Worm (Caenorhabditis elegans): ENCODE data around the gene ugt-60.

The ugt-60 gene

DNA sequence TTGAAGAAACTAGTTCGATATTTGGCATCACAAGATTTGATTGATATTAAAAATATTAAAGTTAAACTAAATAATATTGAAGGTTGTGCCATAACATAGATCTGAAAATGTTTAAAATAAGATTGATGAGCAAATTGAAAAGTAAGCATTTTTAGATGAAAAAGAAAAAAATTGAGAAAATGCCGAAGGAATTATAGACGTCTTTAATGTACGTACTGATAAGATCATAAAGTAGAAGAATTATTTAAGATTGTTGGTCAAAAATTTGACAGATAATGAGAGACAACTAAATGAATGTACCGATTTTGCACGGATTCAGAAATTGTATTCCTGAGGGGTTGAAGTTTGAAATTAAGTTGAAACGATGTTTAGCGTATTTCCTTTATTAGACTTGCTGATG lies 41.3 kb upstream of the ugt-60 start, which contains the start of gene ncx-7:
Gene ncx-7, minus strand, starts transcription at position 101 of the 400 bp plus-strand sequence.
- no peak for TF ChIP-seq lin-13 (GFP tag; optimal IDR thresholded peaks at IDR 0.05)

DNA sequence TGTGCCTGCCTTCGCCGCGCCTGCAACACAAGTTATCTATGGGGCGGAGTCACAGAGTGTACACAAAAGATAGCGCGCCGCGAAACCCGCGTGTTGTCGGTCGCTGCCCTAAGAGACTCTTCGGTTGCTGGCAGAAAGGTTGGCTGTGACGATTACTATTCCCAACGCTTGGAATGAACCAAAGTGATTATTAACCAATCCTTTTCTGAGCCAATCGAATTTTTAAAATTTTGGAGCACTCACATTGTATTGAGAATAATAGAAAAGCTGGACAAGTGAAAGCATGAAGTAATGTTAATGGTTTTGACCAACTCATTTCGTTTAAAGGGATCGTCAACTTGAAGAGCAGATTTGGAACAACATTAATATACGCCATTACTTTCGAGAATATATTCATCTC lies 38.4 kb upstream of the ugt-60 start:
- TF ChIP-seq lsy-2 (tag; optimal IDR thresholded peaks at IDR 0.05) (peak; percentile 16 to 68), nhr-237 (tag; optimal IDR thresholded peaks at IDR 0.05) (no peak), ZK546.5 (tag; optimal IDR thresholded peaks at IDR 0.05) (no peak), ztf-4 (tag; optimal IDR thresholded peaks at IDR 0.05) (no peak), F13H6.1 (tag; optimal IDR thresholded peaks at IDR 0.05) (peak; percentile 66), lin-13 (GFP tag; optimal IDR thresholded peaks at IDR 0.05) (no peak), mab-5 (tag; optimal IDR thresholded peaks at IDR 0.05) (no peak), lin-11 (tag; optimal IDR thresholded peaks at IDR 0.05) (peak; percentile 8), aly-2 (tag; optimal IDR thresholded peaks at IDR 0.05) (no peak), alr-1 (tag; optimal IDR thresholded peaks at IDR 0.05) (no peak), zag-1 (tag; optimal IDR thresholded peaks at IDR 0.05) (no peak), egl-27 (tag; optimal IDR thresholded peaks at IDR 0.05) (peak; percentile 22), ceh-16 (tag; optimal IDR thresholded peaks at IDR 0.05) (peak; percentile 41), sma-9 (GFP tag; optimal IDR thresholded peaks at IDR 0.05) (peak; percentile 90), sma-9 (tag; optimal IDR thresholded peaks at IDR 0.05) (no peak), nhr-21 (tag; optimal IDR thresholded peaks at IDR 0.05) (peak; percentile 64), sma-3 (GFP tag; optimal IDR thresholded peaks at IDR 0.05) (peak; percentile 85), ama-1 (optimal IDR thresholded peaks at IDR 0.05) (peak; percentile 98), unc-55 (GFP tag; optimal IDR thresholded peaks at IDR 0.05) (no peak), unc-62 (GFP tag; optimal IDR thresholded peaks at IDR 0.05) (no peak), ceh-82 (tag; optimal IDR thresholded peaks at IDR 0.05) (no peak), nhr-25 (tag; optimal IDR thresholded peaks at IDR 0.05) (peak; percentile 53), fos-1 (tag; optimal IDR thresholded peaks at IDR 0.05) (peak; percentile 58), nhr-10 (tag; optimal IDR thresholded peaks at IDR 0.05) (no peak), mdl-1 (tag; optimal IDR thresholded peaks at IDR 0.05) (peak in 1 of 2 experiments; percentile 42), lin-39 (tag; optimal IDR thresholded peaks at IDR 0.05) (no peak), elt-1 (tag; optimal IDR thresholded peaks at IDR 0.05) (no peak), gmeb-1 (tag; optimal IDR thresholded peaks at IDR 0.05) (peak; percentile 79), unc-39 (tag; optimal IDR thresholded peaks at IDR 0.05) (no peak), ztf-1 (GFP tag; conservative IDR thresholded peaks at IDR 0.05) (no peak), ztf-11 (tag; optimal IDR thresholded peaks at IDR 0.05) (no peak), C34F6.9 (tag; optimal IDR thresholded peaks at IDR 0.05) (no peak), nhr-11 (tag; optimal IDR thresholded peaks at IDR 0.05) (no peak), mbf-1 (tag; optimal IDR thresholded peaks at IDR 0.05) (no peak), nhr-77 (tag; optimal IDR thresholded peaks at IDR 0.05) (peak; percentile 30), Y55F3AM.14 (GFP tag; optimal IDR thresholded peaks at IDR 0.05) (peak; percentile 27), nhr-23 (tag; optimal IDR thresholded peaks at IDR 0.05) (no peak), blmp-1 (tag; optimal IDR thresholded peaks at IDR 0.05; ENCODE audit: insufficient read depth) (no peak), peb-1 (tag; optimal IDR thresholded peaks at IDR 0.05) (no peak), skn-1 (tag; optimal IDR thresholded peaks at IDR 0.05) (no peak), dmd-4 (tag; optimal IDR thresholded peaks at IDR 0.05) (no peak), snpc-4 (tag; optimal IDR thresholded peaks at IDR 0.05) (peak; percentile 98), elt-3 (tag; optimal IDR thresholded peaks at IDR 0.05) (no peak), nhr-12 (tag; optimal IDR thresholded peaks at IDR 0.05) (no peak), R02D3.7 (tag; optimal IDR thresholded peaks at IDR 0.05) (no peak), nhr-129 (tag; optimal IDR thresholded peaks at IDR 0.05) (peak; percentile 10), nhr-6 (tag; optimal IDR thresholded peaks at IDR 0.05) (no peak), crh-2 (tag; optimal IDR thresholded peaks at IDR 0.05) (peak; percentile 58), sem-4 (tag; optimal IDR thresholded peaks at IDR 0.05) (no peak)
